Fruit fly (Drosophila melanogaster): ENCODE measurements around the gene CG17145.

DNA sequence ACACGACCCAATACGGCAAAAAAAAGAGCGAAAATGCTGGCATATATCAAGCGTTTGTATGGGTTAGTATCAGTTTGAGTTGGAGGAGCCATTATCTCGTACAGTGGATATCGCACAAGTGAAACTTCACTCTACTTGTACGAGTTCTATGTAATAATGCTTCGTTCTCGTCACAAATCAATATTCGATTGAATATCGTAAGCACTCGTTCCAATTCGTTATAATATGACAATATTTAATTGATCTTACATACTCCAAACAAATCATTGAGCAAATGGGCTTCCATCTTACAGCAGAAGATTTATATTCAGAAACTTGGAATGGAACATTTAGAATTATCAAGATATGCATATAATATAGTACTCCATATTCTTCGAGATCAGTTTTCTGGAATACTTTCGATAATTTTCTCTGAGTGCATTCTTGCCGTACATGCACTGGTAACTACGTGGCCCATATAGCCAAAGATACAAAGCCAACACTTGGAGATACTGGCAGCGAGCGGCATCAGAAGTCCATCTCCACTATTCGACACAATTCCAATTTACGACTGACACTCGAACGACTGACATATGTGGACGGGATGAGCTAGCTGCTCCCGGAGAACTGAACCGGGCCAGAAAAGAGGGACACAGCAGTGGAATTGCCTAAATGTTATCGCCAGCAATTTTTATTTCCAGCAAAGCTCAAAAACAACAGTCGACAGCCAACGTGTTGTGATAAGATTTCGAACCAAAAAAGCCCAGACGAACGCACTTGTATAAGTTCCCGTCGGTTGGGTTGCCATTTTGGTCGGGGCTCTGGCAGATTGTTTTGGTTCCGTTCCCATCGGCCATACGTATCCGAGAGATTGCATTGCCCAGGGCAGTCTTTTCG is 28.5 kb upstream of the CG17145 start:
- TF ChIP-seq usp (GFP tag; optimal IDR thresholded peaks at IDR 0.05) (no peak), pan (optimal IDR thresholded peaks at IDR 0.05) (no peak), CG8478 (optimal IDR thresholded peaks at IDR 0.05) (no peak), psq (optimal IDR thresholded peaks at IDR 0.05) (no peak), EcR (GFP tag; optimal IDR thresholded peaks at IDR 0.05) (no peak), Dll (optimal IDR thresholded peaks at IDR 0.05) (no peak)

All from whole organism.